Worm (Caenorhabditis elegans) whole organism, mixed stage, embryonic: ENCODE data around the gene F44B9.9.

ENCODE experiments used
- M03D4.4 ChIP-seq: sonication (generic microtip); optimal IDR thresholded peaks from 2 replicates; lab custom pipeline; 2017; ENCODE audit warnings: mild to moderate bottlenecking, missing genetic modification characterization, missing compliant biosample characterization
- bed-3 ChIP-seq: fragments of 200-800 bp; sonication (Bioruptor generic); optimal IDR thresholded peaks from 3 replicates; lab custom pipeline; 2018; ENCODE audit warnings: mild to moderate bottlenecking, missing genetic modification characterization, moderate library complexity, missing compliant biosample characterization
- ceh-83 ChIP-seq: fragments of 200-800 bp; sonication (Bioruptor generic); optimal IDR thresholded peaks from 2 replicates; lab custom pipeline; 2018; ENCODE audit warnings: mild to moderate bottlenecking, missing genetic modification characterization, missing compliant biosample characterization
- ces-1 ChIP-seq: fragments of 150-350 bp; optimal IDR thresholded peaks from 2 replicates; lab custom pipeline; 2014; ENCODE audit warnings: missing biosample characterization, missing genetic modification reagents, missing genetic modification characterization
- cnd-1 ChIP-seq: fragments of 200-800 bp; sonication (Bioruptor generic); optimal IDR thresholded peaks from 2 replicates; lab custom pipeline; 2018; ENCODE audit warnings: mild to moderate bottlenecking, missing genetic modification characterization, missing compliant biosample characterization
- drap-1 ChIP-seq: fragments of 200-800 bp; sonication (Bioruptor generic); optimal IDR thresholded peaks from 3 replicates; lab custom pipeline; 2018; ENCODE audit warnings: mild to moderate bottlenecking, missing genetic modification characterization, missing compliant biosample characterization
- elt-1 ChIP-seq: sonication (generic microtip); optimal IDR thresholded peaks from 2 replicates; lab custom pipeline; 2017; ENCODE audit warnings: missing genetic modification characterization, mild to moderate bottlenecking, missing compliant biosample characterization, antibody characterized with exemption, moderate library complexity, borderline replicate concordance; ENCODE audit not compliant: insufficient read depth
- elt-3 ChIP-seq: fragments of 150-350 bp; optimal IDR thresholded peaks from 2 replicates; lab custom pipeline; 2014; ENCODE audit warnings: missing biosample characterization, missing genetic modification characterization
- flh-1 ChIP-seq: fragments of 200-800 bp; sonication (Bioruptor generic); optimal IDR thresholded peaks from 2 replicates; lab custom pipeline; 2018; ENCODE audit warnings: mild to moderate bottlenecking, missing genetic modification characterization, moderate library complexity, missing compliant biosample characterization
- ham-2 ChIP-seq: fragments of 200-800 bp; sonication (Bioruptor generic); optimal IDR thresholded peaks from 2 replicates; lab custom pipeline; 2018; ENCODE audit warnings: mild to moderate bottlenecking, missing genetic modification characterization, missing compliant biosample characterization
- hlh-1 ChIP-seq: fragments of 150-350 bp; optimal IDR thresholded peaks from 2 replicates; lab custom pipeline; 2014; ENCODE audit warnings: missing biosample characterization, missing genetic modification reagents, missing genetic modification characterization
- lin-32 ChIP-seq: fragments of 200-800 bp; sonication (Bioruptor generic); optimal IDR thresholded peaks from 2 replicates; lab custom pipeline; 2018; ENCODE audit warnings: mild to moderate bottlenecking, missing genetic modification characterization, missing compliant biosample characterization
- lsy-2 ChIP-seq: fragments of 150-350 bp; optimal IDR thresholded peaks from 2 replicates; lab custom pipeline; 2014; ENCODE audit warnings: missing biosample characterization, missing genetic modification characterization
- mab-5 ChIP-seq: fragments of 150-350 bp; optimal IDR thresholded peaks from 2 replicates; lab custom pipeline; 2014; ENCODE audit warnings: missing biosample characterization, missing genetic modification characterization
- mls-2 ChIP-seq: sonication (generic microtip); optimal IDR thresholded peaks from 2 replicates; lab custom pipeline; 2016; ENCODE audit warnings: mild to moderate bottlenecking, missing genetic modification characterization, moderate library complexity, missing compliant biosample characterization
- nhr-12 ChIP-seq: fragments of 150-350 bp; optimal IDR thresholded peaks from 2 replicates; lab custom pipeline; 2014; ENCODE audit warnings: missing biosample characterization, missing genetic modification characterization
- nhr-2 ChIP-seq: fragments of 150-350 bp; optimal IDR thresholded peaks from 2 replicates; lab custom pipeline; 2014; ENCODE audit warnings: missing biosample characterization, missing genetic modification characterization
- nhr-237 ChIP-seq: fragments of 150-350 bp; optimal IDR thresholded peaks from 2 replicates; lab custom pipeline; 2014; ENCODE audit warnings: missing biosample characterization, missing genetic modification characterization
- nhr-28 ChIP-seq: fragments of 150-350 bp; optimal IDR thresholded peaks from 2 replicates; lab custom pipeline; 2014; ENCODE audit warnings: missing biosample characterization, missing genetic modification characterization
- nhr-76 ChIP-seq: sonication (generic microtip); optimal IDR thresholded peaks from 2 replicates; lab custom pipeline; 2017; ENCODE audit warnings: missing biosample characterization, missing genetic modification characterization
- pha-4 ChIP-seq: fragments of 150-350 bp; optimal IDR thresholded peaks from 2 replicates; lab custom pipeline; 2018; ENCODE audit warnings: missing biosample characterization, missing genetic modification reagents, missing genetic modification characterization
- sem-2 ChIP-seq: fragments of 200-800 bp; sonication (Bioruptor generic); optimal IDR thresholded peaks from 2 replicates; lab custom pipeline; 2018; ENCODE audit warnings: mild to moderate bottlenecking, missing genetic modification characterization, missing compliant biosample characterization
- snpc-4 ChIP-seq: fragments of 150-350 bp; optimal IDR thresholded peaks from 2 replicates; lab custom pipeline; 2014; ENCODE audit warnings: missing biosample characterization, missing genetic modification characterization
- sptf-1 ChIP-seq: sonication (generic microtip); optimal IDR thresholded peaks from 2 replicates; lab custom pipeline; 2017; ENCODE audit warnings: mild to moderate bottlenecking, missing genetic modification characterization, moderate library complexity, missing compliant biosample characterization
- unc-120 ChIP-seq: sonication (generic microtip); optimal IDR thresholded peaks from 2 replicates; lab custom pipeline; 2017; ENCODE audit warnings: missing genetic modification characterization, missing compliant biosample characterization; ENCODE audit not compliant: poor library complexity, severe bottlenecking
- unc-39 ChIP-seq: fragments of 150-350 bp; optimal IDR thresholded peaks from 2 replicates; lab custom pipeline; 2014; ENCODE audit warnings: missing biosample characterization, missing genetic modification characterization
- zip-8 ChIP-seq: fragments of 150-350 bp; optimal IDR thresholded peaks from 2 replicates; lab custom pipeline; 2014; ENCODE audit warnings: missing biosample characterization, missing genetic modification characterization

F44B9.9 gene

ce11 chrIII:8066989-8067388 lies 36.1 kb upstream of the F44B9.9 start, which contains the start of gene pros-1:
pros-1 (plus strand) TSS chrIII:8067289.
- TF ChIP-seq lin-32 (GFP tag; lab: Kevin White, UChicago) (no peak), ces-1 (GFP tag; lab: Kevin White, UChicago) (no peak), M03D4.4 (tag; lab: Kevin White, UChicago) (no peak), pha-4 (no peak), nhr-76 (no peak), mls-2 (no peak), ceh-83 (GFP tag; lab: Kevin White, UChicago) (no peak), nhr-12 (tag; lab: Kevin White, UChicago) (no peak), hlh-1 (tag; lab: Kevin White, UChicago) (no peak), cnd-1 (tag; lab: Kevin White, UChicago) (no peak), zip-8 (tag; lab: Kevin White, UChicago) (no peak), unc-39 (no peak), nhr-237 (tag; lab: Kevin White, UChicago) (no peak), nhr-28 (no peak), flh-1 (GFP tag; lab: Kevin White, UChicago) (no peak), sptf-1 (tag; lab: Kevin White, UChicago) (no peak), elt-3 (tag; lab: Kevin White, UChicago) (no peak), snpc-4 (tag; lab: Kevin White, UChicago) (no peak)

ce11 chrIII:8065101-8065500 lies 34.2 kb upstream of the F44B9.9 start:
- TF ChIP-seq lsy-2 (tag; lab: Kevin White, UChicago) (peak; percentile 66), flh-1 (GFP tag; lab: Kevin White, UChicago) (no peak)
- TF ChIP-seq, all 35 proteins: peak for 1

- TF ChIP-seq ham-2 (GFP tag; lab: Kevin White, UChicago) = peak; percentile 69
- no peak for TF ChIP-seq hlh-1 (tag; lab: Kevin White, UChicago)
- no peak for TF ChIP-seq elt-1
- TF ChIP-seq drap-1 (GFP tag; lab: Kevin White, UChicago) = no peak
- no peak for TF ChIP-seq ces-1 (GFP tag; lab: Kevin White, UChicago)
- TF ChIP-seq lsy-2 (tag; lab: Kevin White, UChicago) = peak; percentile 5
Observed at ce11 chrIII:8063659-8064058, 32.8 kb upstream of the F44B9.9 start.

- TF ChIP-seq unc-120 (tag; lab: Kevin White, UChicago) = no peak
- no peak for TF ChIP-seq mls-2
- no peak for TF ChIP-seq nhr-12 (tag; lab: Kevin White, UChicago)
- TF ChIP-seq zip-8 (tag; lab: Kevin White, UChicago) = no peak
- no peak for TF ChIP-seq flh-1 (GFP tag; lab: Kevin White, UChicago)
- TF ChIP-seq mab-5 (tag; lab: Kevin White, UChicago) = no peak
- no peak for TF ChIP-seq bed-3 (GFP tag; lab: Kevin White, UChicago)
- no peak for TF ChIP-seq nhr-2
- no peak for TF ChIP-seq sptf-1 (tag; lab: Kevin White, UChicago)
- no peak for TF ChIP-seq sem-2
- TF ChIP-seq lin-32 (GFP tag; lab: Kevin White, UChicago) = no peak
- no peak for TF ChIP-seq snpc-4 (tag; lab: Kevin White, UChicago)
- TF ChIP-seq M03D4.4 (tag; lab: Kevin White, UChicago) = no peak
- no peak for TF ChIP-seq hlh-1 (tag; lab: Kevin White, UChicago)
- TF ChIP-seq nhr-28 = no peak
- TF ChIP-seq, all 35 proteins: peak for 0
Observed at ce11 chrIII:8061114-8061513, 30.3 kb upstream of the F44B9.9 start.

- no peak for TF ChIP-seq lsy-2 (tag; lab: Kevin White, UChicago)
- TF ChIP-seq zip-8 (tag; lab: Kevin White, UChicago) = peak; percentile 98
- TF ChIP-seq elt-1 = no peak
- TF ChIP-seq nhr-2 = no peak
- TF ChIP-seq, all 35 proteins: peak for 1
Observed at ce11 chrIII:8051838-8052237, 21.0 kb upstream of the F44B9.9 start.

ce11 chrIII:8050944-8051343 lies 20.1 kb upstream of the F44B9.9 start, which contains the start of gene K12H4.7:
K12H4.7 (minus strand) TSS chrIII:8051081.
- no peak for TF ChIP-seq mls-2
- no peak for TF ChIP-seq sem-2

ce11 chrIII:8047412-8047811 lies 16.5 kb upstream of the F44B9.9 start, which contains the start of gene K12H4.2:
K12H4.2 (plus strand) TSS chrIII:8047712.
- no peak for TF ChIP-seq ceh-83 (GFP tag; lab: Kevin White, UChicago)
- TF ChIP-seq nhr-12 (tag; lab: Kevin White, UChicago) = no peak
- TF ChIP-seq mab-5 (tag; lab: Kevin White, UChicago) = no peak
